1 fruit fly cellular context compared by ENCODE assay signal in the genomic region with DNA sequence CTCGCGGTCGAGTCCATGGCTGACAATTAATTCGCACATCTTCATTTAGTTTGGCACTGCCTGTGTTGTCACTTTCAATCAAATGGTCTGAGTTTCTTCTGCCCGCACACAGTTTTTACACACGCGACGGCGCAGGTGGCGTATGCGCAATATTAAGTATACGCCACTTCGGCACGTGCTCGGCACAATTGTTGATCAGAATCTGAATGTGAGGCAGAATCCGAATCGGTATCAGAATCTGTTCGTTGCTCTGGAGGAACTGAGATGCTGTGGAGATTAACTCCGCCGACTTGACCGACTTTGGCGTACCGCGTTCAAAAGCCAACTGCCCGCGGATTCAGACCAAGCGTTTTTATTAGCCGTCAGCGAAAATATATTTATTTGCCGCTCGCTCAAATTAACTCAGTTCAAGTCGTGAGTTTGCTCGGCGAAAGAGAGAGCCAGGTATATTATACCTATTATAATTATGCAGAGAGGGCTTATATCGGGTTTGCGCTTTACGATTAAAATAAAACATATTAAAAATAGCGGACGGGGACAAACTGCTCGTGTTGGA.
A peak's percentile ranks its signal among the peaks of the same experiment; 100 is the strongest.
TF ChIP-seq lines count a peak whose summit lies in the region.

No protein-coding gene starts in this region.

TF ChIP-seq in whole organism, embryonic, 481 proteins besides CTCF, POLR2A, EP300 and RAD21 (continued from another document):
- TF ChIP-seq gfzf (GFP tag; optimal IDR thresholded peaks at IDR 0.05; lab: Kevin White, UChicago) (no peak), unc-4 (GFP tag; IDR thresholded peaks at IDR 0.05; lab: Robert Waterston, UW; ENCODE audit: partially characterized antibody) (0 out of 2 replicates have a peak, but pooled peaks have one; percentile 13)
